Worm (Caenorhabditis elegans) whole organism, mixed stage, embryonic: ENCODE measurements around the gene T02D1.8.

ENCODE experiments used
- M03D4.4 ChIP-seq: sonication (generic microtip); optimal IDR thresholded peaks from 2 replicates; lab custom pipeline; 2017; ENCODE audit warnings: mild to moderate bottlenecking, missing genetic modification characterization, missing compliant biosample characterization
- bed-3 ChIP-seq: fragments of 200-800 bp; sonication (Bioruptor generic); optimal IDR thresholded peaks from 3 replicates; lab custom pipeline; 2018; ENCODE audit warnings: mild to moderate bottlenecking, missing genetic modification characterization, moderate library complexity, missing compliant biosample characterization
- blmp-1 ChIP-seq: fragments of 150-350 bp; optimal IDR thresholded peaks from 2 replicates; lab custom pipeline; 2014; ENCODE audit warnings: missing biosample characterization, missing genetic modification characterization
- ceh-39 ChIP-seq: fragments of 150-350 bp; optimal IDR thresholded peaks from 2 replicates; lab custom pipeline; 2014; ENCODE audit warnings: missing biosample characterization, missing genetic modification characterization
- ceh-43 ChIP-seq: fragments of 200-800 bp; sonication (Bioruptor generic); optimal IDR thresholded peaks from 2 replicates; lab custom pipeline; 2018; ENCODE audit warnings: mild to moderate bottlenecking, missing genetic modification characterization, moderate library complexity, missing compliant biosample characterization
- ceh-83 ChIP-seq: fragments of 200-800 bp; sonication (Bioruptor generic); optimal IDR thresholded peaks from 2 replicates; lab custom pipeline; 2018; ENCODE audit warnings: mild to moderate bottlenecking, missing genetic modification characterization, missing compliant biosample characterization
- elt-1 ChIP-seq: sonication (generic microtip); optimal IDR thresholded peaks from 2 replicates; lab custom pipeline; 2017; ENCODE audit warnings: missing genetic modification characterization, mild to moderate bottlenecking, missing compliant biosample characterization, antibody characterized with exemption, moderate library complexity, borderline replicate concordance; ENCODE audit not compliant: insufficient read depth
- elt-3 ChIP-seq: fragments of 150-350 bp; optimal IDR thresholded peaks from 2 replicates; lab custom pipeline; 2014; ENCODE audit warnings: missing biosample characterization, missing genetic modification characterization
- flh-1 ChIP-seq: fragments of 200-800 bp; sonication (Bioruptor generic); optimal IDR thresholded peaks from 2 replicates; lab custom pipeline; 2018; ENCODE audit warnings: mild to moderate bottlenecking, missing genetic modification characterization, moderate library complexity, missing compliant biosample characterization
- ham-2 ChIP-seq: fragments of 200-800 bp; sonication (Bioruptor generic); optimal IDR thresholded peaks from 2 replicates; lab custom pipeline; 2018; ENCODE audit warnings: mild to moderate bottlenecking, missing genetic modification characterization, missing compliant biosample characterization
- hlh-1 ChIP-seq: fragments of 150-350 bp; optimal IDR thresholded peaks from 2 replicates; lab custom pipeline; 2014; ENCODE audit warnings: missing biosample characterization, missing genetic modification reagents, missing genetic modification characterization
- lin-13 ChIP-seq: fragments of 150-350 bp; optimal IDR thresholded peaks from 2 replicates; lab custom pipeline; 2014; ENCODE audit warnings: missing biosample characterization, missing genetic modification characterization
- lin-32 ChIP-seq: fragments of 200-800 bp; sonication (Bioruptor generic); optimal IDR thresholded peaks from 2 replicates; lab custom pipeline; 2018; ENCODE audit warnings: mild to moderate bottlenecking, missing genetic modification characterization, missing compliant biosample characterization
- mab-5 ChIP-seq: fragments of 150-350 bp; optimal IDR thresholded peaks from 2 replicates; lab custom pipeline; 2014; ENCODE audit warnings: missing biosample characterization, missing genetic modification characterization
- mls-2 ChIP-seq: sonication (generic microtip); optimal IDR thresholded peaks from 2 replicates; lab custom pipeline; 2016; ENCODE audit warnings: mild to moderate bottlenecking, missing genetic modification characterization, moderate library complexity, missing compliant biosample characterization
- nhr-12 ChIP-seq: fragments of 150-350 bp; optimal IDR thresholded peaks from 2 replicates; lab custom pipeline; 2014; ENCODE audit warnings: missing biosample characterization, missing genetic modification characterization
- nhr-237 ChIP-seq: fragments of 150-350 bp; optimal IDR thresholded peaks from 2 replicates; lab custom pipeline; 2014; ENCODE audit warnings: missing biosample characterization, missing genetic modification characterization
- nhr-28 ChIP-seq: fragments of 150-350 bp; optimal IDR thresholded peaks from 2 replicates; lab custom pipeline; 2014; ENCODE audit warnings: missing biosample characterization, missing genetic modification characterization
- nhr-76 ChIP-seq: sonication (generic microtip); optimal IDR thresholded peaks from 2 replicates; lab custom pipeline; 2017; ENCODE audit warnings: missing biosample characterization, missing genetic modification characterization
- pha-4 ChIP-seq: fragments of 150-350 bp; optimal IDR thresholded peaks from 2 replicates; lab custom pipeline; 2018; ENCODE audit warnings: missing biosample characterization, missing genetic modification reagents, missing genetic modification characterization
- sem-2 ChIP-seq: fragments of 200-800 bp; sonication (Bioruptor generic); optimal IDR thresholded peaks from 2 replicates; lab custom pipeline; 2018; ENCODE audit warnings: mild to moderate bottlenecking, missing genetic modification characterization, missing compliant biosample characterization
- snpc-4 ChIP-seq: fragments of 150-350 bp; optimal IDR thresholded peaks from 2 replicates; lab custom pipeline; 2014; ENCODE audit warnings: missing biosample characterization, missing genetic modification characterization
- sptf-1 ChIP-seq: sonication (generic microtip); optimal IDR thresholded peaks from 2 replicates; lab custom pipeline; 2017; ENCODE audit warnings: mild to moderate bottlenecking, missing genetic modification characterization, moderate library complexity, missing compliant biosample characterization
- unc-120 ChIP-seq: sonication (generic microtip); optimal IDR thresholded peaks from 2 replicates; lab custom pipeline; 2017; ENCODE audit warnings: missing genetic modification characterization, missing compliant biosample characterization; ENCODE audit not compliant: poor library complexity, severe bottlenecking
- unc-39 ChIP-seq: fragments of 150-350 bp; optimal IDR thresholded peaks from 2 replicates; lab custom pipeline; 2014; ENCODE audit warnings: missing biosample characterization, missing genetic modification characterization
- zip-8 ChIP-seq: fragments of 150-350 bp; optimal IDR thresholded peaks from 2 replicates; lab custom pipeline; 2014; ENCODE audit warnings: missing biosample characterization, missing genetic modification characterization
- ztf-11 ChIP-seq: fragments of 150-350 bp; optimal IDR thresholded peaks from 2 replicates; lab custom pipeline; 2014; ENCODE audit warnings: missing biosample characterization, missing genetic modification characterization

The T02D1.8 gene

ce11 chrIV:17361143-17361542 lies 26.1 kb downstream of the T02D1.8 start, which contains the start of gene clec-202:
TSS of gene clec-202 (plus strand) at chrIV:17361443.
- TF ChIP-seq bed-3 (GFP tag; lab: Kevin White, UChicago), result no peak
- no peak for TF ChIP-seq mab-5 (tag; lab: Kevin White, UChicago)

ce11 chrIV:17351586-17351985 lies 35.7 kb downstream of the T02D1.8 start, which contains the start of gene clec-199:
TSS of gene clec-199 (plus strand) at chrIV:17351886.
- no peak for TF ChIP-seq lin-32
- TF ChIP-seq elt-3 (tag; lab: Kevin White, UChicago), result no peak
- TF ChIP-seq mab-5 (tag; lab: Kevin White, UChicago), result no peak
- TF ChIP-seq blmp-1 (tag; lab: Kevin White, UChicago), result no peak
- TF ChIP-seq zip-8 (tag; lab: Kevin White, UChicago), result no peak
- TF ChIP-seq elt-1 (tag; lab: Kevin White, UChicago), result no peak
- no peak for TF ChIP-seq ham-2 (GFP tag; lab: Kevin White, UChicago)
- no peak for TF ChIP-seq nhr-12 (tag; lab: Kevin White, UChicago)

- no peak for TF ChIP-seq ceh-39 (tag; lab: Kevin White, UChicago)
- TF ChIP-seq flh-1 (GFP tag; lab: Kevin White, UChicago), result no peak
- TF ChIP-seq nhr-28 (tag; lab: Kevin White, UChicago), result no peak
- TF ChIP-seq sem-2 (GFP tag; lab: Kevin White, UChicago), result no peak
- no peak for TF ChIP-seq nhr-12 (tag; lab: Kevin White, UChicago)
- TF ChIP-seq nhr-76 (tag; lab: Kevin White, UChicago), result no peak
- TF ChIP-seq pha-4 (tag; lab: Kevin White, UChicago), result no peak
- no peak for TF ChIP-seq blmp-1 (tag; lab: Kevin White, UChicago)
- TF ChIP-seq unc-120, result no peak
- TF ChIP-seq elt-1 (tag; lab: Kevin White, UChicago), result no peak
- no peak for TF ChIP-seq nhr-237
- no peak for TF ChIP-seq sptf-1 (tag; lab: Kevin White, UChicago)
- no peak for TF ChIP-seq snpc-4 (tag; lab: Kevin White, UChicago)
Measured at ce11 chrIV:17346599-17347218, 40.6 kb downstream of the T02D1.8 start, which contains the start of the genes clec-197 and clec-198. TSS of gene clec-197 (minus strand) at chrIV:17346699. TSS of gene clec-198 (plus strand) at chrIV:17347168.

- TF ChIP-seq unc-39 (tag; lab: Kevin White, UChicago) (no peak), elt-3 (tag; lab: Kevin White, UChicago) (no peak), sem-2 (GFP tag; lab: Kevin White, UChicago) (no peak)
Measured at ce11 chrIV:17343482-17343881, 43.8 kb downstream of the T02D1.8 start, which contains the start of gene C49C3.11. TSS of gene C49C3.11 (plus strand) at chrIV:17343782.

ce11 chrIV:17342667-17343066 lies 44.6 kb downstream of the T02D1.8 start, which contains the start of gene C49C3.21:
TSS of gene C49C3.21 (plus strand) at chrIV:17342967.
- TF ChIP-seq sptf-1 (tag; lab: Kevin White, UChicago), result no peak
- no peak for TF ChIP-seq flh-1 (GFP tag; lab: Kevin White, UChicago)
- no peak for TF ChIP-seq ztf-11 (tag; lab: Kevin White, UChicago)
- TF ChIP-seq bed-3 (GFP tag; lab: Kevin White, UChicago), result no peak
- no peak for TF ChIP-seq ham-2 (GFP tag; lab: Kevin White, UChicago)

ce11 chrIV:17342179-17342578 lies 45.1 kb downstream of the T02D1.8 start, which contains the start of gene C49C3.9:
TSS of gene C49C3.9 (minus strand) at chrIV:17342314.
- no peak for TF ChIP-seq hlh-1 (tag; lab: Kevin White, UChicago)
- TF ChIP-seq ceh-83 (GFP tag; lab: Kevin White, UChicago), result no peak
- no peak for TF ChIP-seq ham-2 (GFP tag; lab: Kevin White, UChicago)
- TF ChIP-seq M03D4.4 (tag; lab: Kevin White, UChicago), result no peak
- no peak for TF ChIP-seq nhr-237
- no peak for TF ChIP-seq mab-5 (tag; lab: Kevin White, UChicago)
- no peak for TF ChIP-seq nhr-76 (tag; lab: Kevin White, UChicago)

- TF ChIP-seq hlh-1 (tag; lab: Kevin White, UChicago) (no peak), mls-2 (tag; lab: Kevin White, UChicago) (no peak), elt-3 (tag; lab: Kevin White, UChicago) (no peak), flh-1 (GFP tag; lab: Kevin White, UChicago) (no peak), sem-2 (GFP tag; lab: Kevin White, UChicago) (no peak), ceh-43 (no peak), lin-13 (tag; lab: Kevin White, UChicago) (no peak), pha-4 (tag; lab: Kevin White, UChicago) (no peak)
Measured at ce11 chrIV:17341033-17341432, 46.3 kb downstream of the T02D1.8 start.
